1 worm cellular context compared by ENCODE assay signal in genomic region chrX:573270-573669, ce11.
TF ChIP-seq lines count a peak whose summit lies in the region.

No protein-coding gene starts in this region.

TF ChIP-seq in whole organism, L1 larva, 84 proteins besides CTCF, POLR2A, EP300 and RAD21 (continued from another document):
- no peak for TF ChIP-seq elt-2 (tag; optimal IDR thresholded peaks at IDR 0.05; lab: Kevin White, UChicago)
- peak; percentile 95 for TF ChIP-seq zip-4 (GFP tag; optimal IDR thresholded peaks at IDR 0.05; lab: Kevin White, UChicago)
- peak; percentile 95 for TF ChIP-seq lin-14 (GFP tag; optimal IDR thresholded peaks at IDR 0.05; lab: Kevin White, UChicago)
- TF ChIP-seq unc-30 (tag; optimal IDR thresholded peaks at IDR 0.05; lab: Kevin White, UChicago), result no peak
- no peak for TF ChIP-seq ces-1 (GFP tag; optimal IDR thresholded peaks at IDR 0.05; lab: Kevin White, UChicago)
- TF ChIP-seq fkh-4 (tag; optimal IDR thresholded peaks at IDR 0.05; lab: Kevin White, UChicago; ENCODE audit: borderline replicate concordance), result no peak
- TF ChIP-seq egl-13 (tag; optimal IDR thresholded peaks at IDR 0.05; lab: Kevin White, UChicago), result peak; percentile 15
- no peak for TF ChIP-seq aly-2 (tag; optimal IDR thresholded peaks at IDR 0.05; lab: Kevin White, UChicago)
- TF ChIP-seq aha-1 (tag; optimal IDR thresholded peaks at IDR 0.05; lab: Kevin White, UChicago), result no peak
- TF ChIP-seq ceh-63 (GFP tag; optimal IDR thresholded peaks at IDR 0.05; lab: Kevin White, UChicago), result no peak
- TF ChIP-seq unc-86 (tag; optimal IDR thresholded peaks at IDR 0.05; lab: Kevin White, UChicago), result no peak
- no peak for TF ChIP-seq blmp-1 (tag; optimal IDR thresholded peaks at IDR 0.05; lab: Kevin White, UChicago)
- TF ChIP-seq isw-1 (GFP tag; IDR thresholded peaks at IDR 0.05; lab: Robert Waterston, UW), result peak; percentile 41
- no peak for TF ChIP-seq pag-3 (tag; optimal IDR thresholded peaks at IDR 0.05; lab: Kevin White, UChicago; ENCODE audit: borderline replicate concordance, insufficient read depth)
- peak; percentile 52 for TF ChIP-seq swsn-7 (tag; optimal IDR thresholded peaks at IDR 0.05; lab: Kevin White, UChicago)
- peak; percentile 64 for TF ChIP-seq snu-23 (GFP tag; optimal IDR thresholded peaks at IDR 0.05; lab: Kevin White, UChicago)
- TF ChIP-seq mef-2 (tag; optimal IDR thresholded peaks at IDR 0.05; lab: Kevin White, UChicago), result no peak
- TF ChIP-seq nhr-11 (tag; optimal IDR thresholded peaks at IDR 0.05; lab: Kevin White, UChicago), result no peak
- TF ChIP-seq sup-37 (GFP tag; optimal IDR thresholded peaks at IDR 0.05; lab: Kevin White, UChicago), result no peak
- no peak for TF ChIP-seq unc-98 (GFP tag; IDR thresholded peaks at IDR 0.05; lab: Robert Waterston, UW)
- peak; percentile 43 for TF ChIP-seq irx-1 (tag; optimal IDR thresholded peaks at IDR 0.05; lab: Kevin White, UChicago)
- TF ChIP-seq nhr-19 (GFP tag; conservative IDR thresholded peaks at IDR 0.05; lab: Robert Waterston, UW), result peak; percentile 17; the same call in 1 of the 2 replicates
- no peak for TF ChIP-seq hlh-17 (GFP tag; optimal IDR thresholded peaks at IDR 0.05; lab: Kevin White, UChicago; ENCODE audit: borderline replicate concordance)
- peak; percentile 18 for TF ChIP-seq ceh-90 (tag; optimal IDR thresholded peaks at IDR 0.05; lab: Kevin White, UChicago)
- TF ChIP-seq alr-1 (tag; optimal IDR thresholded peaks at IDR 0.05; lab: Kevin White, UChicago; ENCODE audit: borderline replicate concordance), result no peak
- TF ChIP-seq xbp-1 (tag; optimal IDR thresholded peaks at IDR 0.05; lab: Kevin White, UChicago), result peak; percentile 22
- TF ChIP-seq tbx-2 (tag; optimal IDR thresholded peaks at IDR 0.05; lab: Kevin White, UChicago), result peak; percentile 30
TF ChIP-seq in whole organism, L1 larva: peak in this region for 37.
